Fruit fly (Drosophila melanogaster): Measurements from ENCODE around the gene nullo.

nullo gene

DNA sequence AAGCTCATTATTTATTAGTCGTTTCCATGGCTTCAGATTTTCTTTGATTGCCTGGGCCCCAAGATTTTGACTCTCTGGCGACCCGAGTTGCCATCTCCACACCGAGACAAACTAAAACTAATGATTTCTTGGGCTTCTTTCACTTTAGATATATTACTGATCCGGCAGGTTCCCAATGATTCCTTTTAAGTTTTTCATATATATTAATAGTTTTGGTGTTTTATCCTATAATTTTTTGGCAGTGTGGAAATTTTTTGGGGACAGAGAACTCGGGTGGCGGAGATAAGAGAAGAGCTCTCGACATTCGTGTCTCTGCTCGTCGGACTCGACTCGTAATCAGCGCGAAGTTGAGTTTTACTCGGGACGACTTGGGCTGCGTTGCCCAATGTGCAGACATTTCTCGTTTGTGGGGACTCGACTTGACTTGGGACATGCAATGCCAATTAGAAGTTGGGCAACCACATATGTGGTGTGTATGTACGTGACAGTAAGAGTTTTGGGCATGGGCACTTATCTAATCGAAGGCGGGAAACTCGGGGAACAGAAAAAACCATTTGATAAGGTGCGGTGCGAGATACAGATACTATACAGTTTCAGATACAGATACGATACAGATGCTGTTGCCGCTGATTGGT lies 48.0 kb upstream of the nullo start (continued):
- TF ChIP-seq CG10565 (GFP tag; optimal IDR thresholded peaks at IDR 0.05), result no peak
- TF ChIP-seq trem (tag; optimal IDR thresholded peaks at IDR 0.05), result peak; percentile 42
- TF ChIP-seq CG43689 (GFP tag; IDR thresholded peaks at IDR 0.05), result no peak
- peak; percentile 8 for TF ChIP-seq tup (GFP tag; optimal IDR thresholded peaks at IDR 0.05)
- TF ChIP-seq Blimp-1 (GFP tag; optimal IDR thresholded peaks at IDR 0.05), result peak; percentile 43
- TF ChIP-seq Xrp1 (GFP tag; IDR thresholded peaks at IDR 0.05), result peak; percentile 51
- no peak for TF ChIP-seq nom (GFP tag; optimal IDR thresholded peaks at IDR 0.05)
- no peak for TF ChIP-seq CG3065 (GFP tag; optimal IDR thresholded peaks at IDR 0.05)
- TF ChIP-seq pan (optimal IDR thresholded peaks at IDR 0.05), result no peak
- peak in 1 of 2 experiments; percentile 74 for TF ChIP-seq pan (GFP tag; optimal IDR thresholded peaks at IDR 0.05 in 1 of 2, IDR thresholded peaks at IDR 0.05 in 1 of 2)
- TF ChIP-seq Atf3 (GFP tag; optimal IDR thresholded peaks at IDR 0.05), result no peak
- no peak for TF ChIP-seq pnt (GFP tag; optimal IDR thresholded peaks at IDR 0.05)
- no peak for TF ChIP-seq Six4 (GFP tag; optimal IDR thresholded peaks at IDR 0.05)
- TF ChIP-seq HLH4C (GFP tag; IDR thresholded peaks at IDR 0.05; ENCODE audit: partially characterized antibody), result no peak
- no peak for TF ChIP-seq Dad (GFP tag; optimal IDR thresholded peaks at IDR 0.05)
- no peak for TF ChIP-seq CG3995 (GFP tag; optimal IDR thresholded peaks at IDR 0.05)
- TF ChIP-seq NFAT (GFP tag; IDR thresholded peaks at IDR 0.05), result peak; percentile 36; the same call in 1 of the 2 replicates
- TF ChIP-seq zen2 (GFP tag; IDR thresholded peaks at IDR 0.05; ENCODE audit: partially characterized antibody), result no peak
- peak; percentile 34; the same call in 1 of the 2 replicates for TF ChIP-seq al (GFP tag; IDR thresholded peaks at IDR 0.05)
- TF ChIP-seq wek (GFP tag; optimal IDR thresholded peaks at IDR 0.05), result no peak
- TF ChIP-seq CG12744 (GFP tag; optimal IDR thresholded peaks at IDR 0.05), result no peak
- no peak for TF ChIP-seq CG13123 (GFP tag; optimal IDR thresholded peaks at IDR 0.05)
- TF ChIP-seq CG4854 (GFP tag; optimal IDR thresholded peaks at IDR 0.05), result no peak
- peak; percentile 50; the same call in 1 of the 2 replicates for TF ChIP-seq E2f1 (GFP tag; IDR thresholded peaks at IDR 0.05)
- TF ChIP-seq CG9215 (GFP tag; IDR thresholded peaks at IDR 0.05), result peak; percentile 41; the same call in 1 of the 2 replicates
- no peak for TF ChIP-seq Awh (GFP tag; IDR thresholded peaks at IDR 0.05)
- TF ChIP-seq Chrac-16 (GFP tag; optimal IDR thresholded peaks at IDR 0.05), result peak; percentile 31
- TF ChIP-seq NC2α (GFP tag; optimal IDR thresholded peaks at IDR 0.05), result no peak
- TF ChIP-seq CG2875 (GFP tag; optimal IDR thresholded peaks at IDR 0.05), result no peak
- peak; percentile 45 for TF ChIP-seq CG12659 (GFP tag; optimal IDR thresholded peaks at IDR 0.05)
- peak; percentile 20 for TF ChIP-seq Oli (tag; optimal IDR thresholded peaks at IDR 0.05)
- peak; percentile 43; the same call in 1 of the 2 replicates for TF ChIP-seq CG17328 (GFP tag; IDR thresholded peaks at IDR 0.05)
- no peak for TF ChIP-seq CTCF (GFP tag; optimal IDR thresholded peaks at IDR 0.05)
- TF ChIP-seq odd (GFP tag; optimal IDR thresholded peaks at IDR 0.05), result no peak
- peak; percentile 50 for TF ChIP-seq CG13775 (GFP tag; optimal IDR thresholded peaks at IDR 0.05)
- peak; percentile 51; the same call in 1 of the 2 replicates for TF ChIP-seq Ptx1 (GFP tag; IDR thresholded peaks at IDR 0.05)
- TF ChIP-seq Sry-δ (GFP tag; optimal IDR thresholded peaks at IDR 0.05), result peak; percentile 4
- TF ChIP-seq CHES-1-like (GFP tag; optimal IDR thresholded peaks at IDR 0.05), result peak; percentile 5
- no peak for TF ChIP-seq CG10654 (GFP tag; optimal IDR thresholded peaks at IDR 0.05)
- no peak for TF ChIP-seq CG8765 (GFP tag; IDR thresholded peaks at IDR 0.05)
- TF ChIP-seq CG7357 (GFP tag; IDR thresholded peaks at IDR 0.05), result 0 out of 3 replicates have a peak, but pooled peaks have one; percentile 39
- peak; percentile 45; the same call in 1 of the 2 replicates for TF ChIP-seq ssp (GFP tag; IDR thresholded peaks at IDR 0.05)
- TF ChIP-seq crc (GFP tag; optimal IDR thresholded peaks at IDR 0.05), result no peak
- TF ChIP-seq CG12769 (tag; optimal IDR thresholded peaks at IDR 0.05), result peak; percentile 59
- no peak for TF ChIP-seq MESR4 (GFP tag; optimal IDR thresholded peaks at IDR 0.05)
- TF ChIP-seq jigr1 (GFP tag; IDR thresholded peaks at IDR 0.05), result no peak
- TF ChIP-seq Doc2 (GFP tag; IDR thresholded peaks at IDR 0.05), result no peak
- TF ChIP-seq ind (GFP tag; optimal IDR thresholded peaks at IDR 0.05), result peak; percentile 28
- 0 out of 3 replicates have a peak, but pooled peaks have one; percentile 42 for TF ChIP-seq zfh1 (GFP tag; IDR thresholded peaks at IDR 0.05)
- no peak for TF ChIP-seq Hmx (GFP tag; optimal IDR thresholded peaks at IDR 0.05)
- peak; percentile 70 for TF ChIP-seq row (GFP tag; IDR thresholded peaks at IDR 0.05)
